Fruit fly (Drosophila melanogaster) whole organism, adult: Measurements from ENCODE around the gene PpV.

ENCODE experiments used
- CG11617 ChIP-seq: fragments of 200-800 bp; sonication (Bioruptor generic); optimal IDR thresholded peaks from 2 replicates; lab custom pipeline; 2017; ENCODE audit warnings: mild to moderate bottlenecking, missing biosample characterization, missing genetic modification reagents, missing genetic modification characterization
- CG12768 ChIP-seq: fragments of 200-800 bp; sonication (Bioruptor generic); optimal IDR thresholded peaks from 2 replicates; lab custom pipeline; 2017; ENCODE audit warnings: missing biosample characterization, missing genetic modification characterization, mild to moderate bottlenecking, moderate library complexity, missing genetic modification reagents
- CG14711 ChIP-seq: fragments of 200-800 bp; sonication (Bioruptor generic); optimal IDR thresholded peaks from 2 replicates; lab custom pipeline; 2018; ENCODE audit warnings: missing biosample characterization, mild to moderate bottlenecking, missing genetic modification characterization, moderate library complexity
- CG1620 ChIP-seq: fragments of 200-800 bp; sonication (Bioruptor generic); optimal IDR thresholded peaks from 2 replicates; lab custom pipeline; 2016; ENCODE audit warnings: missing biosample characterization, missing genetic modification characterization
- CG33017 ChIP-seq: fragments of 200-800 bp; sonication (Bioruptor generic); optimal IDR thresholded peaks from 2 replicates; lab custom pipeline; 2018; ENCODE audit warnings: missing biosample characterization, mild to moderate bottlenecking, missing genetic modification characterization, moderate library complexity
- CG5204 ChIP-seq: fragments of 200-800 bp; sonication (Bioruptor generic); optimal IDR thresholded peaks from 2 replicates; lab custom pipeline; 2016; ENCODE audit warnings: missing biosample characterization, missing genetic modification characterization
- CG7045 ChIP-seq: fragments of 200-800 bp; sonication (Bioruptor generic); optimal IDR thresholded peaks from 2 replicates; lab custom pipeline; 2017; ENCODE audit warnings: missing biosample characterization, mild to moderate bottlenecking, missing genetic modification characterization
- CG7101 ChIP-seq: fragments of 200-800 bp; sonication (Bioruptor generic); optimal IDR thresholded peaks from 2 replicates; lab custom pipeline; 2018; ENCODE audit warnings: missing biosample characterization, mild to moderate bottlenecking, missing genetic modification characterization, moderate library complexity
- Clk ChIP-seq: fragments of 200-800 bp; sonication (Bioruptor generic); optimal IDR thresholded peaks from 2 replicates; lab custom pipeline; 2017; ENCODE audit warnings: missing biosample characterization, missing genetic modification characterization
- Crg-1 ChIP-seq: fragments of 200-800 bp; sonication (Bioruptor generic); optimal IDR thresholded peaks from 2 replicates; lab custom pipeline; 2016; ENCODE audit warnings: missing biosample characterization, missing genetic modification characterization
- Hr96 ChIP-seq: fragments of 200-800 bp; sonication (Bioruptor generic); optimal IDR thresholded peaks from 2 replicates; lab custom pipeline; 2016; ENCODE audit warnings: missing biosample characterization, missing genetic modification characterization
- Mnt ChIP-seq: fragments of 200-800 bp; sonication (Bioruptor generic); optimal IDR thresholded peaks from 2 replicates; lab custom pipeline; 2016; ENCODE audit warnings: missing biosample characterization, mild to moderate bottlenecking, missing genetic modification characterization
- bab1 ChIP-seq: fragments of 200-800 bp; sonication (Bioruptor generic); optimal IDR thresholded peaks from 3 replicates; lab custom pipeline; 2019; ENCODE audit warnings: missing biosample characterization, mild to moderate bottlenecking, missing genetic modification characterization, moderate library complexity
- cic ChIP-seq: fragments of 200-800 bp; sonication (Bioruptor generic); optimal IDR thresholded peaks from 2 replicates; lab custom pipeline; 2017; ENCODE audit warnings: missing biosample characterization, mild to moderate bottlenecking, missing genetic modification characterization, moderate library complexity
- cnc ChIP-seq, 2 experiments: fragments of >200 bp; optimal IDR thresholded peaks; 2 replicates each; lab custom pipeline; 2017
- kay ChIP-seq: fragments of 200-800 bp; sonication (Bioruptor generic); peaks from one replicate; lab custom pipeline; 2016; ENCODE audit warnings: missing biosample characterization, missing genetic modification characterization, borderline replicate concordance
- ovo ChIP-seq: fragments of 200-800 bp; sonication (Bioruptor generic); optimal IDR thresholded peaks from 2 replicates; lab custom pipeline; 2016; ENCODE audit warnings: missing biosample characterization, missing genetic modification characterization
- pad ChIP-seq: fragments of 200-800 bp; sonication (Bioruptor generic); optimal IDR thresholded peaks from 3 replicates; lab custom pipeline; 2017; ENCODE audit warnings: missing biosample characterization, missing genetic modification characterization, mild to moderate bottlenecking, moderate library complexity, missing genetic modification reagents
- tj ChIP-seq: fragments of 200-800 bp; sonication (Bioruptor generic); optimal IDR thresholded peaks from 3 replicates; lab custom pipeline; 2017; ENCODE audit warnings: missing biosample characterization, mild to moderate bottlenecking, missing genetic modification characterization, moderate library complexity
- toe ChIP-seq: fragments of 200-800 bp; sonication (Bioruptor generic); optimal IDR thresholded peaks from 2 replicates; lab custom pipeline; 2016; ENCODE audit warnings: missing biosample characterization, missing genetic modification characterization

PpV gene

dm6 chrX:6354163-6354562 is 18.6 kb downstream of the PpV start:
- TF ChIP-seq toe (GFP tag; lab: Kevin White, UChicago) = no peak
- TF ChIP-seq Clk (GFP tag; lab: Kevin White, UChicago) = no peak
- TF ChIP-seq CG14711 (tag; lab: Kevin White, UChicago) = no peak
- no peak for TF ChIP-seq CG5204
- no peak for TF ChIP-seq Hr96 (GFP tag; lab: Kevin White, UChicago)
- TF ChIP-seq bab1 = no peak
- no peak for TF ChIP-seq cnc (optimal IDR thresholded peaks at IDR 0.05; lab: Kevin White, UChicago)
- TF ChIP-seq CG7045 (GFP tag; lab: Kevin White, UChicago) = no peak
- no peak for TF ChIP-seq CG1620 (GFP tag; lab: Kevin White, UChicago)
- TF ChIP-seq CG7101 = no peak
- TF ChIP-seq kay (GFP tag; lab: Kevin White, UChicago) = no peak
- no peak for TF ChIP-seq CG33017 (tag; lab: Kevin White, UChicago)
- TF ChIP-seq Crg-1 (GFP tag; lab: Kevin White, UChicago) = no peak
- no peak for TF ChIP-seq Mnt (GFP tag; lab: Kevin White, UChicago)
- TF ChIP-seq CG12768 (GFP tag; lab: Kevin White, UChicago) = no peak
- no peak for TF ChIP-seq CG11617 (GFP tag; lab: Kevin White, UChicago)
- TF ChIP-seq ovo (GFP tag; lab: Kevin White, UChicago) = no peak
- TF ChIP-seq pad (GFP tag; lab: Kevin White, UChicago) = no peak
- no peak for TF ChIP-seq tj (GFP tag; lab: Kevin White, UChicago)

dm6 chrX:6353613-6353986 is 19.1 kb downstream of the PpV start:
- TF ChIP-seq Mnt (GFP tag; lab: Kevin White, UChicago) = peak; percentile 15
- TF ChIP-seq toe (GFP tag; lab: Kevin White, UChicago) = peak; percentile 43
- TF ChIP-seq ovo (GFP tag; lab: Kevin White, UChicago) = peak; percentile 23
- peak; percentile 27 for TF ChIP-seq Crg-1 (GFP tag; lab: Kevin White, UChicago)
- peak; percentile 21 for TF ChIP-seq Clk (GFP tag; lab: Kevin White, UChicago)
- no peak for TF ChIP-seq cic (GFP tag; lab: Kevin White, UChicago)
- TF ChIP-seq CG12768 (GFP tag; lab: Kevin White, UChicago) = peak; percentile 54
- TF ChIP-seq CG33017 (tag; lab: Kevin White, UChicago) = peak; percentile 52
- TF ChIP-seq bab1 = peak; percentile 79
- peak; percentile 49 for TF ChIP-seq CG5204
- TF ChIP-seq cnc (optimal IDR thresholded peaks at IDR 0.05; lab: Kevin White, UChicago) = no peak
- TF ChIP-seq CG14711 (tag; lab: Kevin White, UChicago) = peak; percentile 77
- no peak for TF ChIP-seq Hr96 (GFP tag; lab: Kevin White, UChicago)
- peak; percentile 73 for TF ChIP-seq CG7045 (GFP tag; lab: Kevin White, UChicago)
- TF ChIP-seq CG11617 (GFP tag; lab: Kevin White, UChicago) = peak; percentile 80
- TF ChIP-seq CG1620 (GFP tag; lab: Kevin White, UChicago) = peak; percentile 31
- TF ChIP-seq kay (GFP tag; lab: Kevin White, UChicago) = peak; percentile 50
- no peak for TF ChIP-seq pad (GFP tag; lab: Kevin White, UChicago)
- peak; percentile 78 for TF ChIP-seq CG7101
- peak; percentile 83 for TF ChIP-seq tj (GFP tag; lab: Kevin White, UChicago)

dm6 chrX:6352769-6353612 is 19.7 kb downstream of the PpV start:
- TF ChIP-seq CG12768 (GFP tag; lab: Kevin White, UChicago) = no peak
- peak; percentile 92 for TF ChIP-seq pad (GFP tag; lab: Kevin White, UChicago)

dm6 chrX:6351917-6352768 is 20.6 kb downstream of the PpV start:
- no peak for TF ChIP-seq CG7045 (GFP tag; lab: Kevin White, UChicago)
- peak; percentile 64 for TF ChIP-seq CG7101
- TF ChIP-seq bab1 = peak; percentile 50
- TF ChIP-seq tj (GFP tag; lab: Kevin White, UChicago) = peak; percentile 38
- peak; percentile 28 for TF ChIP-seq cic (GFP tag; lab: Kevin White, UChicago)
- no peak for TF ChIP-seq kay (GFP tag; lab: Kevin White, UChicago)
- no peak for TF ChIP-seq Hr96 (GFP tag; lab: Kevin White, UChicago)
- TF ChIP-seq pad (GFP tag; lab: Kevin White, UChicago) = peak; percentile 63
- TF ChIP-seq CG14711 (tag; lab: Kevin White, UChicago) = peak; percentile 28
- TF ChIP-seq ovo (GFP tag; lab: Kevin White, UChicago) = no peak
- no peak for TF ChIP-seq cnc (optimal IDR thresholded peaks at IDR 0.05; lab: Kevin White, UChicago)
- TF ChIP-seq toe (GFP tag; lab: Kevin White, UChicago) = no peak
- TF ChIP-seq CG1620 (GFP tag; lab: Kevin White, UChicago) = peak; percentile 35
- TF ChIP-seq CG5204 = no peak
- TF ChIP-seq Crg-1 (GFP tag; lab: Kevin White, UChicago) = peak; percentile 47
- peak; percentile 81 for TF ChIP-seq Mnt (GFP tag; lab: Kevin White, UChicago)
- TF ChIP-seq CG12768 (GFP tag; lab: Kevin White, UChicago) = no peak
- TF ChIP-seq Clk (GFP tag; lab: Kevin White, UChicago) = no peak
- peak; percentile 45 for TF ChIP-seq CG11617 (GFP tag; lab: Kevin White, UChicago)
- no peak for TF ChIP-seq CG33017 (tag; lab: Kevin White, UChicago)
